Fruit fly (Drosophila melanogaster) whole organism, adult: ENCODE data around the gene sick.

Source experiments
- Crg-1 ChIP-seq: fragments of 200-800 bp; sonication (Bioruptor generic); optimal IDR thresholded peaks from 2 replicates; lab custom pipeline; 2016; ENCODE audit warnings: missing biosample characterization, missing genetic modification characterization
- pad ChIP-seq: fragments of 200-800 bp; sonication (Bioruptor generic); optimal IDR thresholded peaks from 3 replicates; lab custom pipeline; 2017; ENCODE audit warnings: missing biosample characterization, missing genetic modification characterization, mild to moderate bottlenecking, moderate library complexity, missing genetic modification reagents

DNA sequence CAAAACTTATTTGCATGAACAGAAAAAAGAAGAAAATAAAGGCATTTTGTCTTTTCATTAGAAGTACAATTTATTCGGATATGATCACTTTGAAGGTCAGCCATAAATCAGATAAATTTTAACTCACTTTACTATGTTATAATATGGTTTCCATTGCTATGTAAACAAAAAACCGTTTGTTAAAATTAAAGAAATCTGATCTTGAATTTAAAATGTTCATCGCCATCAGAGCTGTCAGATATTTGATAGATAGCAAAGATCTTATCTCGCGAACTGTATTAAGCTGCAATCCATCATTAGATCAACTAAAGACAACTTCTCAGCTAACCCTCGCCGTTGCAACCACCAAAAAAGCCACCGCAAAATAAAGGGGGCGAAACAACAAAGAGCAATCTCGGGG lies 40.1 kb downstream of the sick start:
- TF ChIP-seq Crg-1 (GFP tag; lab: Kevin White, UChicago): no peak
- no peak for TF ChIP-seq pad
